Worm (Caenorhabditis elegans) whole organism, mixed stage, embryonic: Measurements from ENCODE around the gene F23F1.10.

Experiments
- bed-3 ChIP-seq: fragments of 200-800 bp; sonication (Bioruptor generic); optimal IDR thresholded peaks from 3 replicates; lab custom pipeline; 2018; ENCODE audit warnings: mild to moderate bottlenecking, missing genetic modification characterization, moderate library complexity, missing compliant biosample characterization
- elt-1 ChIP-seq: sonication (generic microtip); optimal IDR thresholded peaks from 2 replicates; lab custom pipeline; 2017; ENCODE audit warnings: missing genetic modification characterization, mild to moderate bottlenecking, missing compliant biosample characterization, antibody characterized with exemption, moderate library complexity, borderline replicate concordance; ENCODE audit not compliant: insufficient read depth
- snpc-4 ChIP-seq: fragments of 150-350 bp; optimal IDR thresholded peaks from 2 replicates; lab custom pipeline; 2014; ENCODE audit warnings: missing biosample characterization, missing genetic modification characterization

DNA sequence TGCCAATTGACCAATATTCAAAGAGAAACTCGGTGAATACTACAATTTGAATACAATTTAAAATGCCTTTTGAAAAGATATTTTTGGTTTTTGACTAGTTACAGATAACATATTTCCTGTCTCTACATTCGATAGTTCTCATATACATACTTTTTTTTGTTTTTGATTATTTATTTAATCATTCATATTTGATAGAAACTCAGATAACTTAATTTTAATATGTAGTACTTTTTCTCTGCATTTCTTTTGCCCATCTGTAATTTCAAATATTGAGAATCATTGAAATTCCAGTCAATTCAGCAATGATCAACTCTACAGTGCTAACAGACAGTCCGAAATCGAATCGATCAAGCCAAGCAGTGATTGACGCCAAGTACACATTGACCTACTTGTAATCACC lies 19.2 kb upstream of the F23F1.10 start, which contains the start of gene C23H3.2:
- no peak for TF ChIP-seq elt-1 (tag; lab: Kevin White, UChicago)
- no peak for TF ChIP-seq snpc-4 (tag; lab: Kevin White, UChicago)
- no peak for TF ChIP-seq bed-3 (GFP tag; lab: Kevin White, UChicago)
